Fruit fly (Drosophila melanogaster) whole organism, embryonic: ENCODE data around the gene pyd.
A peak's percentile ranks its signal among the peaks of the same experiment; 100 is the strongest.

Experiments
- Ada2b ChIP-seq: fragments of 200-800 bp; sonication (Bioruptor generic); IDR thresholded peaks from 2 replicates; pipeline ENCODE4 v1.3.6; 2022; ENCODE audit warnings: missing biosample characterization, missing genetic modification characterization
- Bteb2 ChIP-seq: fragments of 200-800 bp; sonication (Bioruptor generic); optimal IDR thresholded peaks from 2 replicates; lab custom pipeline; 2016; ENCODE audit warnings: missing biosample characterization, missing genetic modification characterization
- CG10209 ChIP-seq: fragments of 200-800 bp; sonication (Bioruptor generic); optimal IDR thresholded peaks from 3 replicates; lab custom pipeline; 2017; ENCODE audit warnings: missing biosample characterization, mild to moderate bottlenecking, missing genetic modification characterization, missing genetic modification reagents
- CG10543 ChIP-seq: fragments of 200-800 bp; sonication (Bioruptor generic); optimal IDR thresholded peaks from 3 replicates; lab custom pipeline; 2017; ENCODE audit warnings: missing biosample characterization, mild to moderate bottlenecking, missing genetic modification characterization, moderate library complexity
- CG13775 ChIP-seq: fragments of 200-800 bp; sonication (Bioruptor generic); optimal IDR thresholded peaks from 3 replicates; lab custom pipeline; 2017; ENCODE audit warnings: missing biosample characterization, mild to moderate bottlenecking, missing genetic modification characterization
- CG14050 ChIP-seq: fragments of 200-800 bp; sonication (Bioruptor generic); IDR thresholded peaks from 3 replicates; pipeline ENCODE4 v1.3.6; 2022; ENCODE audit warnings: missing biosample characterization, missing genetic modification characterization
- CG14860 ChIP-seq: fragments of 200-800 bp; sonication (Bioruptor generic); IDR thresholded peaks from 3 replicates; pipeline ENCODE4 v1.3.6; 2022; ENCODE audit warnings: missing biosample characterization, missing genetic modification characterization; ENCODE audit not compliant: partially characterized antibody
- CG1529 ChIP-seq: fragments of 200-800 bp; sonication (Bioruptor generic); optimal IDR thresholded peaks from 3 replicates; lab custom pipeline; 2018; ENCODE audit warnings: missing biosample characterization, missing genetic modification characterization
- CG15696 ChIP-seq: fragments of 200-800 bp; sonication (Bioruptor generic); optimal IDR thresholded peaks from 2 replicates; lab custom pipeline; 2019; ENCODE audit warnings: missing biosample characterization, mild to moderate bottlenecking, missing genetic modification characterization, moderate library complexity
- CG17359 ChIP-seq: fragments of 200-800 bp; sonication (Bioruptor generic); optimal IDR thresholded peaks from 3 replicates; lab custom pipeline; 2018; ENCODE audit warnings: missing biosample characterization, mild to moderate bottlenecking, missing genetic modification characterization, moderate library complexity
- CG17385 ChIP-seq: fragments of 200-800 bp; sonication (Bioruptor generic); optimal IDR thresholded peaks from 3 replicates; lab custom pipeline; 2018; ENCODE audit warnings: missing biosample characterization, mild to moderate bottlenecking, missing genetic modification characterization
- CG1792 ChIP-seq: fragments of 200-800 bp; sonication (Bioruptor generic); optimal IDR thresholded peaks from 2 replicates; lab custom pipeline; 2016; ENCODE audit warnings: missing biosample characterization, missing genetic modification characterization
- CG18599 ChIP-seq: fragments of 200-800 bp; sonication (Bioruptor generic); optimal IDR thresholded peaks from 3 replicates; lab custom pipeline; 2017; ENCODE audit warnings: missing biosample characterization, missing genetic modification characterization, mild to moderate bottlenecking, moderate library complexity, missing genetic modification reagents
- CG31441 ChIP-seq: fragments of 200-800 bp; sonication (Bioruptor generic); IDR thresholded peaks from 2 replicates; pipeline ENCODE4 v1.3.6; 2022; ENCODE audit warnings: missing biosample characterization, missing genetic modification characterization
- CG33213 ChIP-seq: fragments of 200-800 bp; sonication (Bioruptor generic); optimal IDR thresholded peaks from 3 replicates; lab custom pipeline; 2016; ENCODE audit warnings: missing biosample characterization, missing genetic modification characterization
- CG34224 ChIP-seq: fragments of 200-800 bp; sonication (Bioruptor generic); IDR thresholded peaks from 3 replicates; pipeline ENCODE4 v1.3.6; 2022; ENCODE audit warnings: missing biosample characterization, missing genetic modification characterization; ENCODE audit not compliant: partially characterized antibody
- CG4730 ChIP-seq: fragments of 200-800 bp; sonication (Bioruptor generic); IDR thresholded peaks from 2 replicates; pipeline ENCODE4 v1.3.6; 2022; ENCODE audit warnings: missing biosample characterization, missing genetic modification characterization
- CG4820 ChIP-seq: fragments of 200-800 bp; sonication (Bioruptor generic); optimal IDR thresholded peaks from 3 replicates; lab custom pipeline; 2016; ENCODE audit warnings: missing biosample characterization, missing genetic modification characterization
- CG7372 ChIP-seq: fragments of 200-800 bp; sonication (Bioruptor generic); IDR thresholded peaks from 2 replicates; pipeline ENCODE4 v1.3.6; 2022; ENCODE audit warnings: missing biosample characterization, missing genetic modification characterization
- CG8388 ChIP-seq: fragments of 200-800 bp; sonication (Bioruptor generic); optimal IDR thresholded peaks from 2 replicates; lab custom pipeline; 2019; ENCODE audit warnings: missing biosample characterization, mild to moderate bottlenecking, missing genetic modification characterization, moderate library complexity
- E2f1 ChIP-seq: fragments of 200-800 bp; sonication (Bioruptor generic); IDR thresholded peaks from 2 replicates; pipeline ENCODE4 v1.3.6; 2022; ENCODE audit warnings: missing biosample characterization, missing genetic modification characterization
- Lpt ChIP-seq: fragments of >200 bp; optimal IDR thresholded peaks from 2 replicates; lab custom pipeline; 2018; ENCODE audit warnings: missing biosample characterization, missing genetic modification characterization
- NC2α ChIP-seq: fragments of 200-800 bp; sonication (Bioruptor generic); optimal IDR thresholded peaks from 2 replicates; lab custom pipeline; 2016; ENCODE audit warnings: missing biosample characterization, missing genetic modification characterization
- NK7.1 ChIP-seq: fragments of 200-800 bp; sonication (Bioruptor generic); optimal IDR thresholded peaks from 3 replicates; lab custom pipeline; 2016; ENCODE audit warnings: missing biosample characterization, missing genetic modification characterization
- Oli ChIP-seq: fragments of 200-800 bp; sonication (Bioruptor generic); optimal IDR thresholded peaks from 2 replicates; lab custom pipeline; 2018; ENCODE audit warnings: missing biosample characterization, mild to moderate bottlenecking, missing genetic modification characterization, moderate library complexity
- Opbp ChIP-seq: fragments of 200-800 bp; sonication (Bioruptor generic); IDR thresholded peaks from 3 replicates; pipeline ENCODE4 v1.3.6; 2022; ENCODE audit warnings: missing biosample characterization, missing genetic modification characterization; ENCODE audit not compliant: partially characterized antibody
- Ravus ChIP-seq: fragments of 200-800 bp; sonication (Bioruptor generic); IDR thresholded peaks from 2 replicates; pipeline ENCODE4 v1.3.6; 2022; ENCODE audit warnings: missing biosample characterization, missing genetic modification characterization
- Rx ChIP-seq: fragments of 200-800 bp; sonication (Bioruptor generic); IDR thresholded peaks from 2 replicates; pipeline ENCODE4 v1.3.6; 2022; ENCODE audit warnings: missing biosample characterization, missing genetic modification characterization
- Sox102F ChIP-seq: fragments of 200-800 bp; sonication (Bioruptor generic); optimal IDR thresholded peaks from 2 replicates; lab custom pipeline; 2018; ENCODE audit warnings: missing biosample characterization, mild to moderate bottlenecking, missing genetic modification characterization, moderate library complexity
- Vsx1 ChIP-seq: fragments of 200-800 bp; sonication (Bioruptor generic); optimal IDR thresholded peaks from 2 replicates; lab custom pipeline; 2017; ENCODE audit warnings: missing biosample characterization, mild to moderate bottlenecking, missing genetic modification characterization, missing genetic modification reagents
- ac ChIP-seq: fragments of 200-800 bp; sonication (Bioruptor generic); optimal IDR thresholded peaks from 3 replicates; lab custom pipeline; 2017; ENCODE audit warnings: missing biosample characterization, mild to moderate bottlenecking, missing genetic modification characterization
- ase ChIP-seq: fragments of 200-800 bp; sonication (Bioruptor generic); IDR thresholded peaks from 3 replicates; pipeline ENCODE4 v1.3.6; 2022; ENCODE audit warnings: missing biosample characterization, missing genetic modification characterization
- bab2 ChIP-seq: fragments of 200-800 bp; sonication (Bioruptor generic); optimal IDR thresholded peaks from 2 replicates; lab custom pipeline; 2016; ENCODE audit warnings: missing biosample characterization, missing genetic modification characterization
- cwo ChIP-seq: fragments of 200-800 bp; sonication (Bioruptor generic); optimal IDR thresholded peaks from 3 replicates; lab custom pipeline; 2017; ENCODE audit warnings: missing biosample characterization, missing genetic modification characterization, mild to moderate bottlenecking, moderate library complexity, missing genetic modification reagents
- esg ChIP-seq: fragments of 200-800 bp; sonication (Bioruptor generic); conservative IDR thresholded peaks from 2 replicates; pipeline ENCODE4 v1.3.6; 2022; ENCODE audit warnings: missing biosample characterization, missing genetic modification characterization
- grau ChIP-seq: fragments of 200-800 bp; optimal IDR thresholded peaks from 3 replicates; lab custom pipeline; 2019; ENCODE audit warnings: missing biosample characterization, mild to moderate bottlenecking, missing genetic modification characterization, moderate library complexity
- lab ChIP-seq: fragments of 200-800 bp; sonication (Bioruptor generic); optimal IDR thresholded peaks from 3 replicates; lab custom pipeline; 2017; ENCODE audit warnings: missing biosample characterization, missing genetic modification characterization, mild to moderate bottlenecking, moderate library complexity, missing genetic modification reagents
- maf-S ChIP-seq: fragments of 200-800 bp; sonication (Bioruptor generic); optimal IDR thresholded peaks from 2 replicates; lab custom pipeline; 2016; ENCODE audit warnings: missing biosample characterization, missing genetic modification characterization
- mld ChIP-seq: fragments of 200-800 bp; sonication (Bioruptor generic); IDR thresholded peaks from 3 replicates; pipeline ENCODE4 v1.3.6; 2022; ENCODE audit warnings: missing biosample characterization, missing genetic modification characterization; ENCODE audit not compliant: partially characterized antibody
- oc ChIP-seq: fragments of 200-800 bp; sonication (Bioruptor generic); optimal IDR thresholded peaks from 2 replicates; lab custom pipeline; 2018; ENCODE audit warnings: missing biosample characterization, mild to moderate bottlenecking, missing genetic modification characterization, moderate library complexity
- pfk ChIP-seq: fragments of 200-800 bp; sonication (Bioruptor generic); optimal IDR thresholded peaks from 2 replicates; lab custom pipeline; 2018; ENCODE audit warnings: missing biosample characterization, mild to moderate bottlenecking, missing genetic modification characterization, moderate library complexity
- pita ChIP-seq: fragments of 200-800 bp; sonication (Bioruptor generic); optimal IDR thresholded peaks from 2 replicates; lab custom pipeline; 2017; ENCODE audit warnings: missing biosample characterization, mild to moderate bottlenecking, missing genetic modification characterization
- rib ChIP-seq: fragments of 200-800 bp; sonication (Bioruptor generic); IDR thresholded peaks from 2 replicates; pipeline ENCODE4 v1.3.6; 2022; ENCODE audit warnings: missing biosample characterization, missing genetic modification characterization
- slp2 ChIP-seq: fragments of 200-800 bp; sonication (Bioruptor generic); optimal IDR thresholded peaks from 2 replicates; lab custom pipeline; 2016; ENCODE audit warnings: missing biosample characterization, missing genetic modification characterization
- tap ChIP-seq: fragments of 200-800 bp; optimal IDR thresholded peaks from 3 replicates; lab custom pipeline; 2019; ENCODE audit warnings: missing biosample characterization, mild to moderate bottlenecking, missing genetic modification characterization, moderate library complexity
- tgo ChIP-seq: fragments of 200-800 bp; sonication (Bioruptor generic); IDR thresholded peaks from 3 replicates; pipeline ENCODE4 v1.3.6; 2022; ENCODE audit warnings: missing biosample characterization, missing genetic modification characterization
- vvl ChIP-seq: fragments of 200-800 bp; sonication (Bioruptor generic); IDR thresholded peaks from 2 replicates; pipeline ENCODE4 v1.3.6; 2022; ENCODE audit warnings: missing biosample characterization, missing genetic modification characterization
- wor ChIP-seq: fragments of 200-800 bp; sonication (Bioruptor generic); IDR thresholded peaks from 2 replicates; pipeline ENCODE4 v1.3.6; 2022; ENCODE audit warnings: missing biosample characterization, missing genetic modification characterization
- zen ChIP-seq: fragments of 200-800 bp; sonication (Bioruptor generic); optimal IDR thresholded peaks from 3 replicates; lab custom pipeline; 2018; ENCODE audit warnings: missing biosample characterization, mild to moderate bottlenecking, missing genetic modification characterization, moderate library complexity

pyd gene

DNA sequence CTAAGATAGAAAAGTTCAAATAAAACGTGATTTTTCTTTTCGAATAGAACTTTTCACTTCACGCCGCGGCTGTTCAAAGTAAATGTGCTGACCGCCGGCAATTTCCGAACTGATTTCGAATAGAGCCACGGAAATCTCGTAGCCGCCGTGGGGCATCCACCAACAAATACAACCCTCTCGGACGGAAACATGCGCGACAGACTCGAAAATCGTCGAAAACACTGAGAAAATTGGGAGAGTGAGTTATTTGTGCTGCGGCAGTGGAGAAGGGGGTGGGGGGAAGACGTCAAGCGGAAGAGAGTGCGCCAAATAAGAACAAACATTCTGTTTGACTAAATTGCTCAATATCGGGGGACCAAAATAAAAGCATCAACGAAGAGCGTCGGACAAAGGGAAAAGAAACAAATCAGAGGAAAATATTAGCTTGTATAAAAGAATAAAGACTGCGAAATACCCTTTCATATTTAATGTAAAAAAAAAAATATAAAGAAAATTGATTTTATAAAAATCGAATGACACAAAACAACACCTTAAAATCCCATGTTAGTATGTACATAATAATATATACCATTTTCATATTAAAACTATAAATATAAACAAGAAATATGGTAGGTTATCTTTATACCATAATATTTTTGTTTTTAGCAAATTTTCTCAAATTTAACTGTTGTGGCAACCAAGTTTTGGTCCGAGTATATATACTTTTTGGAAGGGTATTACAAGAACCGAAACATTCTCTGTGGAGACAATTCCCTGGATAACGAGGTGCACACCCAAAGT, 64.2 kb downstream of the pyd start (continued):
- no peak for TF ChIP-seq CG34224
- TF ChIP-seq tap (tag; lab: Kevin White, UChicago): peak; percentile 34
- TF ChIP-seq CG17385 (GFP tag; lab: Kevin White, UChicago): peak; percentile 54
- peak; percentile 60 for TF ChIP-seq CG17359 (tag; lab: Kevin White, UChicago)
- peak; percentile 84 for TF ChIP-seq CG31441 (GFP tag; lab: Robert Waterston, UW)
- peak; percentile 16 for TF ChIP-seq CG1529
- TF ChIP-seq Bteb2 (GFP tag; lab: Kevin White, UChicago): no peak
- no peak for TF ChIP-seq Rx
- no peak for TF ChIP-seq mld
- no peak for TF ChIP-seq zen (tag; lab: Kevin White, UChicago)
- no peak for TF ChIP-seq CG1792 (GFP tag; lab: Kevin White, UChicago)
- no peak for TF ChIP-seq NC2α (GFP tag; lab: Kevin White, UChicago)
- peak; percentile 75 for TF ChIP-seq CG8388 (GFP tag; lab: Kevin White, UChicago)
- TF ChIP-seq Ravus (GFP tag; lab: Robert Waterston, UW): no peak
- no peak for TF ChIP-seq pfk
- no peak; the same call in 1 of the 2 replicates for TF ChIP-seq vvl (GFP tag; lab: Robert Waterston, UW)
- peak; percentile 70 for TF ChIP-seq Oli
- TF ChIP-seq cwo: no peak
- no peak for TF ChIP-seq CG15696 (tag; lab: Kevin White, UChicago)
- TF ChIP-seq tgo (GFP tag; lab: Robert Waterston, UW): no peak
- TF ChIP-seq pita (GFP tag; lab: Kevin White, UChicago): no peak
- TF ChIP-seq wor: no peak; the same call in 1 of the 2 replicates
- peak; percentile 80 for TF ChIP-seq Sox102F (GFP tag; lab: Kevin White, UChicago)
- peak; percentile 64 for TF ChIP-seq oc
- TF ChIP-seq CG4730 (GFP tag; lab: Robert Waterston, UW): no peak
- peak; percentile 36 for TF ChIP-seq lab
- TF ChIP-seq ac: no peak
- TF ChIP-seq CG10543 (GFP tag; lab: Kevin White, UChicago): no peak
- no peak for TF ChIP-seq ase (GFP tag; lab: Robert Waterston, UW)
- no peak for TF ChIP-seq NK7.1 (GFP tag; lab: Kevin White, UChicago)
- no peak for TF ChIP-seq CG14050
- TF ChIP-seq bab2 (GFP tag; lab: Kevin White, UChicago): no peak
- TF ChIP-seq grau (tag; lab: Kevin White, UChicago): peak; percentile 67
- no peak; the same call in 1 of the 2 replicates for TF ChIP-seq Ada2b
- TF ChIP-seq Vsx1 (GFP tag; lab: Kevin White, UChicago): peak; percentile 25
- no peak for TF ChIP-seq CG14860 (GFP tag; lab: Robert Waterston, UW)
- no peak for TF ChIP-seq CG4820
- no peak for TF ChIP-seq CG7372
- no peak for TF ChIP-seq Opbp (GFP tag; lab: Robert Waterston, UW)
- no peak for TF ChIP-seq maf-S
- TF ChIP-seq CG10209 (GFP tag; lab: Kevin White, UChicago): peak; percentile 60
- TF ChIP-seq rib (GFP tag; lab: Robert Waterston, UW): no peak
- TF ChIP-seq E2f1 (GFP tag; lab: Robert Waterston, UW): no peak
- TF ChIP-seq CG33213 (GFP tag; lab: Kevin White, UChicago): no peak
- no peak for TF ChIP-seq slp2 (GFP tag; lab: Kevin White, UChicago)
- peak; percentile 27 for TF ChIP-seq CG18599
- peak; percentile 22; the same call in 1 of the 2 replicates for TF ChIP-seq esg (GFP tag; lab: Robert Waterston, UW)
- TF ChIP-seq CG13775 (GFP tag; lab: Kevin White, UChicago): peak; percentile 26
- TF ChIP-seq Lpt (GFP tag; lab: Kevin White, UChicago): no peak
